Fruit fly (Drosophila melanogaster) whole organism, embryonic: ENCODE data around the gene CG17637.

Source experiments
- Aef1 ChIP-seq: fragments of 200-800 bp; sonication (Bioruptor generic); IDR thresholded peaks from 3 replicates; pipeline ENCODE4 v1.3.6; 2022; ENCODE audit warnings: missing biosample characterization, missing genetic modification characterization
- B-H1 ChIP-seq: fragments of 200-800 bp; sonication (Bioruptor generic); IDR thresholded peaks from 3 replicates; pipeline ENCODE4 v1.3.6; 2022; ENCODE audit warnings: missing biosample characterization, missing genetic modification characterization
- Bdp1 ChIP-seq: fragments of 200-800 bp; sonication (Bioruptor generic); optimal IDR thresholded peaks from 3 replicates; lab custom pipeline; 2016; ENCODE audit warnings: missing biosample characterization, missing genetic modification characterization
- CG10209 ChIP-seq: fragments of 200-800 bp; sonication (Bioruptor generic); optimal IDR thresholded peaks from 3 replicates; lab custom pipeline; 2017; ENCODE audit warnings: missing biosample characterization, mild to moderate bottlenecking, missing genetic modification characterization, missing genetic modification reagents
- CG10321 ChIP-seq: fragments of 200-800 bp; sonication (Bioruptor generic); IDR thresholded peaks from 2 replicates; pipeline ENCODE4 v1.3.6; 2022; ENCODE audit warnings: missing biosample characterization, missing genetic modification characterization
- CG10431 ChIP-seq: fragments of 200-800 bp; sonication (Bioruptor generic); optimal IDR thresholded peaks from 3 replicates; lab custom pipeline; 2018; ENCODE audit warnings: missing biosample characterization, mild to moderate bottlenecking, missing genetic modification characterization
- CG11093 ChIP-seq: fragments of 200-800 bp; sonication (Bioruptor generic); IDR thresholded peaks from 3 replicates; pipeline ENCODE4 v1.3.6; 2022; ENCODE audit warnings: missing biosample characterization, missing genetic modification characterization
- CG12071 ChIP-seq: fragments of 200-800 bp; sonication (Bioruptor generic); optimal IDR thresholded peaks from 3 replicates; lab custom pipeline; 2018; ENCODE audit warnings: missing biosample characterization, mild to moderate bottlenecking, missing genetic modification characterization
- CG15073 ChIP-seq: fragments of 200-800 bp; sonication (Bioruptor generic); optimal IDR thresholded peaks from 2 replicates; lab custom pipeline; 2016; ENCODE audit warnings: missing biosample characterization, missing genetic modification characterization
- CG1529 ChIP-seq: fragments of 200-800 bp; sonication (Bioruptor generic); optimal IDR thresholded peaks from 3 replicates; lab custom pipeline; 2018; ENCODE audit warnings: missing biosample characterization, missing genetic modification characterization
- CG1603 ChIP-seq: fragments of 200-800 bp; sonication (Bioruptor generic); optimal IDR thresholded peaks from 2 replicates; lab custom pipeline; 2019; ENCODE audit warnings: missing biosample characterization, mild to moderate bottlenecking, missing genetic modification characterization, moderate library complexity
- CG16813 ChIP-seq: fragments of 200-800 bp; sonication (Bioruptor generic); IDR thresholded peaks from 3 replicates; pipeline ENCODE4 v1.3.6; 2022; ENCODE audit warnings: missing biosample characterization, missing genetic modification characterization; ENCODE audit not compliant: partially characterized antibody
- CG2712 ChIP-seq: fragments of 200-800 bp; optimal IDR thresholded peaks from 3 replicates; lab custom pipeline; 2019; ENCODE audit warnings: missing biosample characterization, mild to moderate bottlenecking, missing genetic modification characterization, moderate library complexity
- CG3407 ChIP-seq: fragments of 200-800 bp; sonication (Bioruptor generic); optimal IDR thresholded peaks from 2 replicates; lab custom pipeline; 2018; ENCODE audit warnings: missing biosample characterization, mild to moderate bottlenecking, missing genetic modification characterization
- CG3838 ChIP-seq: fragments of 200-800 bp; sonication (Bioruptor generic); optimal IDR thresholded peaks from 3 replicates; lab custom pipeline; 2016; ENCODE audit warnings: missing biosample characterization, missing genetic modification characterization
- CG7271 ChIP-seq: fragments of 200-800 bp; sonication (Bioruptor generic); optimal IDR thresholded peaks from 2 replicates; lab custom pipeline; 2018; ENCODE audit warnings: missing biosample characterization, mild to moderate bottlenecking, missing genetic modification characterization, moderate library complexity
- CG7839 ChIP-seq: fragments of 200-800 bp; sonication (Bioruptor generic); optimal IDR thresholded peaks from 3 replicates; lab custom pipeline; 2018; ENCODE audit warnings: missing biosample characterization, mild to moderate bottlenecking, missing genetic modification characterization, moderate library complexity
- CG9609 ChIP-seq: fragments of 200-800 bp; sonication (Bioruptor generic); optimal IDR thresholded peaks from 3 replicates; lab custom pipeline; 2016; ENCODE audit warnings: missing biosample characterization, missing genetic modification characterization
- CG9932 ChIP-seq: fragments of 200-800 bp; sonication (Bioruptor generic); IDR thresholded peaks from 2 replicates; pipeline ENCODE4 v1.3.6; 2022; ENCODE audit warnings: missing biosample characterization, missing genetic modification characterization
- D19B ChIP-seq: fragments of 200-800 bp; sonication (Bioruptor generic); optimal IDR thresholded peaks from 2 replicates; lab custom pipeline; 2017; ENCODE audit warnings: missing biosample characterization, mild to moderate bottlenecking, missing genetic modification characterization
- Deaf1 ChIP-seq: fragments of 200-800 bp; optimal IDR thresholded peaks from 3 replicates; lab custom pipeline; 2019; ENCODE audit warnings: missing biosample characterization, mild to moderate bottlenecking, missing genetic modification characterization, moderate library complexity
- Dll ChIP-seq: fragments of 200-800 bp; sonication (Bioruptor generic); IDR thresholded peaks from 4 replicates; pipeline ENCODE4 v1.3.6; 2022; ENCODE audit warnings: missing biosample characterization, missing genetic modification characterization; ENCODE audit not compliant: partially characterized antibody
- H2.0 ChIP-seq: fragments of 200-800 bp; sonication (Bioruptor generic); IDR thresholded peaks from 2 replicates; pipeline ENCODE4 v1.3.6; 2022; ENCODE audit warnings: missing biosample characterization, missing genetic modification characterization
- Hr3 ChIP-seq: fragments of 200-800 bp; sonication (Bioruptor generic); optimal IDR thresholded peaks from 3 replicates; lab custom pipeline; 2016; ENCODE audit warnings: missing biosample characterization, missing genetic modification characterization
- Hsf ChIP-seq: fragments of 200-800 bp; sonication (Bioruptor generic); optimal IDR thresholded peaks from 3 replicates; lab custom pipeline; 2016; ENCODE audit warnings: missing biosample characterization, missing genetic modification characterization
- Med ChIP-seq: fragments of 200-800 bp; sonication (Bioruptor generic); peaks from one replicate; lab custom pipeline; 2016; ENCODE audit warnings: missing biosample characterization, missing genetic modification characterization, mild to moderate bottlenecking, inconsistent platforms, moderate library complexity
- TFAM ChIP-seq: fragments of 200-800 bp; sonication (Bioruptor generic); optimal IDR thresholded peaks from 2 replicates; lab custom pipeline; 2017; ENCODE audit warnings: missing biosample characterization, missing genetic modification characterization, inconsistent platforms
- ara ChIP-seq: fragments of 200-800 bp; sonication (Bioruptor generic); IDR thresholded peaks from 2 replicates; pipeline ENCODE4 v1.3.6; 2022; ENCODE audit warnings: missing biosample characterization, missing genetic modification characterization
- cato ChIP-seq: fragments of 200-800 bp; sonication (Bioruptor generic); optimal IDR thresholded peaks from 2 replicates; lab custom pipeline; 2016; ENCODE audit warnings: missing biosample characterization, missing genetic modification characterization, borderline replicate concordance
- corto ChIP-seq: fragments of 200-800 bp; sonication (Bioruptor generic); optimal IDR thresholded peaks from 2 replicates; lab custom pipeline; 2016; ENCODE audit warnings: missing biosample characterization, mild to moderate bottlenecking, missing genetic modification characterization, moderate library complexity
- danr ChIP-seq: fragments of 200-800 bp; sonication (Bioruptor generic); IDR thresholded peaks from 2 replicates; pipeline ENCODE4 v1.3.6; 2022; ENCODE audit warnings: missing biosample characterization, missing genetic modification characterization
- esg ChIP-seq: fragments of 200-800 bp; sonication (Bioruptor generic); conservative IDR thresholded peaks from 2 replicates; pipeline ENCODE4 v1.3.6; 2022; ENCODE audit warnings: missing biosample characterization, missing genetic modification characterization
- fd96Cb ChIP-seq: fragments of 200-800 bp; sonication (Bioruptor generic); optimal IDR thresholded peaks from 2 replicates; lab custom pipeline; 2018; ENCODE audit warnings: missing biosample characterization, mild to moderate bottlenecking, missing genetic modification characterization, moderate library complexity
- gfzf ChIP-seq: fragments of 200-800 bp; sonication (Bioruptor generic); optimal IDR thresholded peaks from 2 replicates; lab custom pipeline; 2016; ENCODE audit warnings: missing biosample characterization, mild to moderate bottlenecking, missing genetic modification characterization, moderate library complexity
- h ChIP-seq: fragments of >200 bp; optimal IDR thresholded peaks from 2 replicates; lab custom pipeline; 2017
- hth ChIP-seq: fragments of >200 bp; optimal IDR thresholded peaks from 2 replicates; lab custom pipeline; 2017; ENCODE audit warnings: inconsistent platforms
- jumu ChIP-seq: fragments of 200-800 bp; sonication (Bioruptor generic); optimal IDR thresholded peaks from 3 replicates; lab custom pipeline; 2016; ENCODE audit warnings: missing biosample characterization, missing genetic modification characterization
- mld ChIP-seq: fragments of 200-800 bp; sonication (Bioruptor generic); IDR thresholded peaks from 3 replicates; pipeline ENCODE4 v1.3.6; 2022; ENCODE audit warnings: missing biosample characterization, missing genetic modification characterization; ENCODE audit not compliant: partially characterized antibody
- psq ChIP-seq: fragments of 200-800 bp; sonication (Bioruptor generic); optimal IDR thresholded peaks from 2 replicates; lab custom pipeline; 2017; ENCODE audit warnings: missing biosample characterization, missing genetic modification characterization
- repo ChIP-seq: fragments of 200-800 bp; sonication (Bioruptor generic); optimal IDR thresholded peaks from 2 replicates; lab custom pipeline; 2016; ENCODE audit warnings: missing biosample characterization, missing genetic modification characterization
- schlank ChIP-seq: fragments of 200-800 bp; sonication (Bioruptor generic); optimal IDR thresholded peaks from 2 replicates; lab custom pipeline; 2018; ENCODE audit warnings: missing biosample characterization, mild to moderate bottlenecking, missing genetic modification characterization
- slbo ChIP-seq: fragments of 200-800 bp; sonication (Bioruptor generic); IDR thresholded peaks from 2 replicates; pipeline ENCODE4 v1.3.6; 2022; ENCODE audit warnings: missing biosample characterization, missing genetic modification characterization
- sob ChIP-seq: fragments of 200-800 bp; sonication (Bioruptor generic); IDR thresholded peaks from 2 replicates; pipeline ENCODE4 v1.3.6; 2022; ENCODE audit warnings: missing biosample characterization, missing genetic modification characterization
- stc ChIP-seq: fragments of 200-800 bp; sonication (Bioruptor generic); IDR thresholded peaks from 2 replicates; pipeline ENCODE4 v1.3.6; 2022; ENCODE audit warnings: missing biosample characterization, missing genetic modification characterization
- sug ChIP-seq: fragments of 200-800 bp; optimal IDR thresholded peaks from 2 replicates; lab custom pipeline; 2019; ENCODE audit warnings: missing biosample characterization, mild to moderate bottlenecking, missing genetic modification characterization, moderate library complexity
- tin ChIP-seq: fragments of 200-800 bp; sonication (Bioruptor generic); optimal IDR thresholded peaks from 3 replicates; lab custom pipeline; 2016; ENCODE audit warnings: missing biosample characterization, missing genetic modification characterization
- tll ChIP-seq, 2 experiments: fragments of 200-800 bp in 1 of 2; fragments of >200 bp in 1 of 2; sonication (Bioruptor generic) in 1 of 2; optimal IDR thresholded peaks; 2 replicates each; lab custom pipeline; 2017 to 2019; ENCODE audit warnings: missing biosample characterization in 2 of 2, missing genetic modification characterization in 2 of 2, mild to moderate bottlenecking in 1 of 2, moderate library complexity in 1 of 2
- tna ChIP-seq: fragments of 200-800 bp; sonication (Bioruptor generic); IDR thresholded peaks from 2 replicates; pipeline ENCODE4 v1.3.6; 2022; ENCODE audit warnings: missing biosample characterization, missing genetic modification characterization; ENCODE audit not compliant: partially characterized antibody
- wdn ChIP-seq: fragments of 200-800 bp; sonication (Bioruptor generic); IDR thresholded peaks from 2 replicates; pipeline ENCODE4 v1.3.6; 2022; ENCODE audit warnings: missing biosample characterization, missing genetic modification characterization
- wek ChIP-seq: fragments of 200-800 bp; sonication (Bioruptor generic); optimal IDR thresholded peaks from 3 replicates; lab custom pipeline; 2018; ENCODE audit warnings: missing biosample characterization, mild to moderate bottlenecking, missing genetic modification characterization, moderate library complexity
- zfh1 ChIP-seq: fragments of 200-800 bp; sonication (Bioruptor generic); IDR thresholded peaks from 3 replicates; pipeline ENCODE4 v1.3.6; 2022; ENCODE audit warnings: missing biosample characterization, missing genetic modification characterization

CG17637 gene

dm6 chr3L:20516519-20517178, 12.7 kb downstream of the CG17637 start (continued):
- TF ChIP-seq mld (GFP tag; lab: Robert Waterston, UW) (no peak), Aef1 (GFP tag; lab: Robert Waterston, UW) (no peak), B-H1 (GFP tag; lab: Robert Waterston, UW) (no peak), repo (GFP tag; lab: Kevin White, UChicago) (no peak), CG1529 (GFP tag; lab: Kevin White, UChicago) (no peak), CG10209 (GFP tag; lab: Kevin White, UChicago) (no peak), stc (GFP tag; lab: Robert Waterston, UW) (peak; percentile 13; the same call in 1 of the 2 replicates), Hr3 (GFP tag; lab: Kevin White, UChicago) (no peak), CG7271 (tag; lab: Kevin White, UChicago) (no peak), CG1603 (tag; lab: Kevin White, UChicago) (peak; percentile 20), CG3838 (no peak), gfzf (GFP tag; lab: Kevin White, UChicago) (no peak), Deaf1 (tag; lab: Kevin White, UChicago) (peak; percentile 61), tin (GFP tag; lab: Kevin White, UChicago) (peak; percentile 6), ara (GFP tag; lab: Robert Waterston, UW) (no peak), CG7839 (tag; lab: Kevin White, UChicago) (peak; percentile 45), fd96Cb (tag; lab: Kevin White, UChicago) (peak; percentile 59), slbo (peak; percentile 32; the same call in 1 of the 2 replicates), sob (GFP tag; lab: Robert Waterston, UW) (no peak), TFAM (GFP tag; lab: Kevin White, UChicago) (no peak), CG10431 (GFP tag; lab: Kevin White, UChicago) (no peak), CG2712 (tag; lab: Kevin White, UChicago) (peak; percentile 67), D19B (GFP tag; lab: Kevin White, UChicago) (no peak), H2.0 (peak; percentile 29; the same call in 1 of the 2 replicates), psq (GFP tag; lab: Kevin White, UChicago) (no peak), wdn (GFP tag; lab: Robert Waterston, UW) (no peak), CG11093 (GFP tag; lab: Robert Waterston, UW) (no peak), sug (tag; lab: Kevin White, UChicago) (peak; percentile 47), danr (GFP tag; lab: Robert Waterston, UW) (no peak), CG16813 (GFP tag; lab: Robert Waterston, UW) (no peak), Dll (GFP tag; lab: Robert Waterston, UW) (no peak), Bdp1 (no peak), Hsf (GFP tag; lab: Kevin White, UChicago) (no peak), tll (GFP tag; optimal IDR thresholded peaks at IDR 0.05; lab: Kevin White, UChicago) (no peak), hth (no peak), zfh1 (GFP tag; lab: Robert Waterston, UW) (peak; percentile 56; the same call in 1 of the 3 replicates), CG3407 (GFP tag; lab: Kevin White, UChicago) (no peak), CG9609 (GFP tag; lab: Kevin White, UChicago) (no peak), tna (0 out of 2 replicates have a peak, but pooled peaks have one; percentile 34), h (no peak), schlank (tag; lab: Kevin White, UChicago) (no peak), CG10321 (GFP tag; lab: Robert Waterston, UW) (0 out of 2 replicates have a peak, but pooled peaks have one; percentile 10), cato (GFP tag; lab: Kevin White, UChicago) (no peak), esg (GFP tag; lab: Robert Waterston, UW) (peak; percentile 36; the same call in 1 of the 2 replicates), CG15073 (GFP tag; lab: Kevin White, UChicago) (no peak), corto (GFP tag; lab: Kevin White, UChicago) (no peak), jumu (no peak), Med (peak; percentile 75), CG9932 (GFP tag; lab: Robert Waterston, UW) (no peak), CG12071 (GFP tag; lab: Kevin White, UChicago) (peak; percentile 41), wek (GFP tag; lab: Kevin White, UChicago) (no peak)
